Fruit fly (Drosophila melanogaster) whole organism, embryonic: Measurements from ENCODE around the gene CG15877.

Experiments used
- Antp ChIP-seq: fragments of 200-800 bp; sonication (Bioruptor generic); optimal IDR thresholded peaks from 3 replicates; lab custom pipeline; 2016; ENCODE audit warnings: missing biosample characterization, missing genetic modification characterization
- Bdp1 ChIP-seq: fragments of 200-800 bp; sonication (Bioruptor generic); optimal IDR thresholded peaks from 3 replicates; lab custom pipeline; 2016; ENCODE audit warnings: missing biosample characterization, missing genetic modification characterization
- Bteb2 ChIP-seq: fragments of 200-800 bp; sonication (Bioruptor generic); optimal IDR thresholded peaks from 2 replicates; lab custom pipeline; 2016; ENCODE audit warnings: missing biosample characterization, missing genetic modification characterization
- CG11247 ChIP-seq: fragments of 200-800 bp; sonication (Bioruptor generic); IDR thresholded peaks from 2 replicates; pipeline ENCODE4 v1.3.6; 2022; ENCODE audit warnings: missing biosample characterization, missing genetic modification characterization
- CG11456 ChIP-seq: fragments of 200-800 bp; sonication (Bioruptor generic); IDR thresholded peaks from 3 replicates; pipeline ENCODE4 v1.3.6; 2022; ENCODE audit warnings: missing biosample characterization, missing genetic modification characterization
- CG12219 ChIP-seq: fragments of 200-800 bp; sonication (Bioruptor generic); optimal IDR thresholded peaks from 3 replicates; lab custom pipeline; 2018; ENCODE audit warnings: missing biosample characterization, mild to moderate bottlenecking, missing genetic modification characterization
- CG14014 ChIP-seq: fragments of 200-800 bp; sonication (Bioruptor generic); IDR thresholded peaks from 2 replicates; pipeline ENCODE4 v1.3.6; 2022; ENCODE audit warnings: missing biosample characterization, missing genetic modification characterization
- CG14667 ChIP-seq: fragments of 200-800 bp; sonication (Bioruptor generic); IDR thresholded peaks from 2 replicates; pipeline ENCODE4 v1.3.6; 2022; ENCODE audit warnings: missing biosample characterization, missing genetic modification characterization
- CG15269 ChIP-seq: fragments of 200-800 bp; sonication (Bioruptor generic); optimal IDR thresholded peaks from 2 replicates; lab custom pipeline; 2018; ENCODE audit warnings: missing biosample characterization, mild to moderate bottlenecking, missing genetic modification characterization, moderate library complexity
- CG15479 ChIP-seq: fragments of 200-800 bp; sonication (Bioruptor generic); optimal IDR thresholded peaks from 3 replicates; lab custom pipeline; 2019; ENCODE audit warnings: missing biosample characterization, mild to moderate bottlenecking, missing genetic modification characterization, moderate library complexity
- CG15601 ChIP-seq: fragments of 200-800 bp; sonication (Bioruptor generic); optimal IDR thresholded peaks from 3 replicates; lab custom pipeline; 2019; ENCODE audit warnings: missing biosample characterization, mild to moderate bottlenecking, missing genetic modification characterization, moderate library complexity
- CG1603 ChIP-seq: fragments of 200-800 bp; sonication (Bioruptor generic); optimal IDR thresholded peaks from 2 replicates; lab custom pipeline; 2019; ENCODE audit warnings: missing biosample characterization, mild to moderate bottlenecking, missing genetic modification characterization, moderate library complexity
- CG1647 ChIP-seq: fragments of 200-800 bp; sonication (Bioruptor generic); optimal IDR thresholded peaks from 3 replicates; lab custom pipeline; 2016; ENCODE audit warnings: missing biosample characterization, missing genetic modification characterization
- CG16813 ChIP-seq: fragments of 200-800 bp; sonication (Bioruptor generic); IDR thresholded peaks from 3 replicates; pipeline ENCODE4 v1.3.6; 2022; ENCODE audit warnings: missing biosample characterization, missing genetic modification characterization; ENCODE audit not compliant: partially characterized antibody
- CG1792 ChIP-seq: fragments of 200-800 bp; sonication (Bioruptor generic); optimal IDR thresholded peaks from 2 replicates; lab custom pipeline; 2016; ENCODE audit warnings: missing biosample characterization, missing genetic modification characterization
- CG1832 ChIP-seq: fragments of 200-800 bp; sonication (Bioruptor generic); optimal IDR thresholded peaks from 2 replicates; lab custom pipeline; 2017; ENCODE audit warnings: missing biosample characterization, mild to moderate bottlenecking, missing genetic modification characterization, inconsistent platforms
- CG18476 ChIP-seq: fragments of 200-800 bp; sonication (Bioruptor generic); optimal IDR thresholded peaks from 2 replicates; lab custom pipeline; 2016; ENCODE audit warnings: missing biosample characterization, mild to moderate bottlenecking, missing genetic modification characterization
- CG31441 ChIP-seq: fragments of 200-800 bp; sonication (Bioruptor generic); IDR thresholded peaks from 2 replicates; pipeline ENCODE4 v1.3.6; 2022; ENCODE audit warnings: missing biosample characterization, missing genetic modification characterization
- CG42726 ChIP-seq: fragments of 200-800 bp; sonication (Bioruptor generic); IDR thresholded peaks from 2 replicates; pipeline ENCODE4 v1.3.6; 2022; ENCODE audit warnings: missing biosample characterization, missing genetic modification characterization; ENCODE audit not compliant: partially characterized antibody
- CG4404 ChIP-seq: fragments of 200-800 bp; sonication (Bioruptor generic); IDR thresholded peaks from 2 replicates; pipeline ENCODE4 v1.3.6; 2022; ENCODE audit warnings: missing biosample characterization, missing genetic modification characterization
- CG4820 ChIP-seq: fragments of 200-800 bp; sonication (Bioruptor generic); optimal IDR thresholded peaks from 3 replicates; lab custom pipeline; 2016; ENCODE audit warnings: missing biosample characterization, missing genetic modification characterization
- CG6813 ChIP-seq: fragments of 200-800 bp; sonication (Bioruptor generic); optimal IDR thresholded peaks from 2 replicates; lab custom pipeline; 2017; ENCODE audit warnings: missing biosample characterization, missing genetic modification characterization, mild to moderate bottlenecking, moderate library complexity, missing genetic modification reagents
- CG8944 ChIP-seq: fragments of 200-800 bp; sonication (Bioruptor generic); optimal IDR thresholded peaks from 3 replicates; lab custom pipeline; 2016; ENCODE audit warnings: missing biosample characterization, missing genetic modification characterization
- CTCF ChIP-seq: fragments of 200-800 bp; sonication (Bioruptor generic); optimal IDR thresholded peaks from 2 replicates; lab custom pipeline; 2017; ENCODE audit warnings: missing biosample characterization, mild to moderate bottlenecking, missing genetic modification characterization, moderate library complexity
- CrebB ChIP-seq: fragments of 200-800 bp; sonication (Bioruptor generic); optimal IDR thresholded peaks from 3 replicates; lab custom pipeline; 2018; ENCODE audit warnings: missing biosample characterization, mild to moderate bottlenecking, missing genetic modification characterization
- D19B ChIP-seq: fragments of 200-800 bp; sonication (Bioruptor generic); optimal IDR thresholded peaks from 2 replicates; lab custom pipeline; 2017; ENCODE audit warnings: missing biosample characterization, mild to moderate bottlenecking, missing genetic modification characterization
- Eip74EF ChIP-seq, 2 experiments: fragments of 200-800 bp in 1 of 2; fragments of >200 bp in 1 of 2; sonication (Bioruptor generic) in 1 of 2; optimal IDR thresholded peaks; 2 replicates each; lab custom pipeline; 2017 to 2019; ENCODE audit warnings: missing biosample characterization in 2 of 2, missing genetic modification characterization in 2 of 2, mild to moderate bottlenecking in 1 of 2, moderate library complexity in 1 of 2
- HmgZ ChIP-seq: fragments of 200-800 bp; sonication (Bioruptor generic); optimal IDR thresholded peaks from 2 replicates; lab custom pipeline; 2018; ENCODE audit warnings: missing biosample characterization, mild to moderate bottlenecking, missing genetic modification characterization
- Lhr ChIP-seq: fragments of 200-800 bp; sonication (Bioruptor generic); optimal IDR thresholded peaks from 3 replicates; lab custom pipeline; 2017; ENCODE audit warnings: mild to moderate bottlenecking, missing biosample characterization, missing genetic modification reagents, missing genetic modification characterization
- Med ChIP-seq: fragments of 200-800 bp; sonication (Bioruptor generic); peaks from one replicate; lab custom pipeline; 2016; ENCODE audit warnings: missing biosample characterization, missing genetic modification characterization, mild to moderate bottlenecking, inconsistent platforms, moderate library complexity
- Nf-YC ChIP-seq: fragments of 200-800 bp; optimal IDR thresholded peaks from 3 replicates; lab custom pipeline; 2019; ENCODE audit warnings: missing biosample characterization, mild to moderate bottlenecking, missing genetic modification characterization, moderate library complexity
- Opbp ChIP-seq: fragments of 200-800 bp; sonication (Bioruptor generic); IDR thresholded peaks from 3 replicates; pipeline ENCODE4 v1.3.6; 2022; ENCODE audit warnings: missing biosample characterization, missing genetic modification characterization; ENCODE audit not compliant: partially characterized antibody
- Sry-δ ChIP-seq: fragments of 200-800 bp; sonication (Bioruptor generic); optimal IDR thresholded peaks from 2 replicates; lab custom pipeline; 2016; ENCODE audit warnings: missing biosample characterization, missing genetic modification characterization
- bab2 ChIP-seq: fragments of 200-800 bp; sonication (Bioruptor generic); optimal IDR thresholded peaks from 2 replicates; lab custom pipeline; 2016; ENCODE audit warnings: missing biosample characterization, missing genetic modification characterization
- bbx ChIP-seq: fragments of 200-800 bp; sonication (Bioruptor generic); IDR thresholded peaks from 2 replicates; pipeline ENCODE4 v1.3.6; 2022; ENCODE audit warnings: missing biosample characterization, missing genetic modification characterization; ENCODE audit not compliant: partially characterized antibody
- br ChIP-seq: fragments of >200 bp; optimal IDR thresholded peaks from 2 replicates; lab custom pipeline; 2017
- caup ChIP-seq: fragments of 200-800 bp; sonication (Bioruptor generic); optimal IDR thresholded peaks from 3 replicates; lab custom pipeline; 2017; ENCODE audit warnings: missing biosample characterization, mild to moderate bottlenecking, missing genetic modification characterization, moderate library complexity; ENCODE audit not compliant: severe bottlenecking
- chn ChIP-seq: fragments of 200-800 bp; sonication (Bioruptor generic); optimal IDR thresholded peaks from 2 replicates; lab custom pipeline; 2016; ENCODE audit warnings: missing biosample characterization, missing genetic modification characterization
- cwo ChIP-seq: fragments of 200-800 bp; sonication (Bioruptor generic); optimal IDR thresholded peaks from 3 replicates; lab custom pipeline; 2017; ENCODE audit warnings: missing biosample characterization, missing genetic modification characterization, mild to moderate bottlenecking, moderate library complexity, missing genetic modification reagents
- fd96Cb ChIP-seq: fragments of 200-800 bp; sonication (Bioruptor generic); optimal IDR thresholded peaks from 2 replicates; lab custom pipeline; 2018; ENCODE audit warnings: missing biosample characterization, mild to moderate bottlenecking, missing genetic modification characterization, moderate library complexity
- grn ChIP-seq: fragments of 200-800 bp; sonication (Bioruptor generic); optimal IDR thresholded peaks from 3 replicates; lab custom pipeline; 2017; ENCODE audit warnings: missing biosample characterization, missing genetic modification characterization
- hbn ChIP-seq: fragments of 200-800 bp; sonication (Bioruptor generic); IDR thresholded peaks from 2 replicates; pipeline ENCODE4 v1.3.6; 2022; ENCODE audit warnings: missing biosample characterization, missing genetic modification characterization; ENCODE audit not compliant: partially characterized antibody
- luna ChIP-seq: fragments of 200-800 bp; sonication (Bioruptor generic); optimal IDR thresholded peaks from 2 replicates; lab custom pipeline; 2016; ENCODE audit warnings: missing biosample characterization, missing genetic modification characterization
- phol ChIP-seq: fragments of 200-800 bp; sonication (Bioruptor generic); optimal IDR thresholded peaks from 3 replicates; lab custom pipeline; 2018; ENCODE audit warnings: missing biosample characterization, mild to moderate bottlenecking, missing genetic modification characterization, moderate library complexity
- ro ChIP-seq: fragments of 200-800 bp; sonication (Bioruptor generic); IDR thresholded peaks from 2 replicates; pipeline ENCODE4 v1.3.6; 2022; ENCODE audit warnings: missing biosample characterization, missing genetic modification characterization
- schlank ChIP-seq: fragments of 200-800 bp; sonication (Bioruptor generic); optimal IDR thresholded peaks from 2 replicates; lab custom pipeline; 2018; ENCODE audit warnings: missing biosample characterization, mild to moderate bottlenecking, missing genetic modification characterization
- shn ChIP-seq: fragments of 200-800 bp; sonication (Bioruptor generic); optimal IDR thresholded peaks from 3 replicates; lab custom pipeline; 2016; ENCODE audit warnings: missing biosample characterization, missing genetic modification characterization
- so ChIP-seq: fragments of 200-800 bp; sonication (Bioruptor generic); IDR thresholded peaks from 3 replicates; pipeline ENCODE4 v1.3.6; 2022; ENCODE audit warnings: missing biosample characterization, missing genetic modification characterization
- sqz ChIP-seq: fragments of 200-800 bp; sonication (Bioruptor generic); optimal IDR thresholded peaks from 3 replicates; lab custom pipeline; 2018; ENCODE audit warnings: missing biosample characterization, mild to moderate bottlenecking, missing genetic modification characterization
- trem ChIP-seq: fragments of 200-800 bp; optimal IDR thresholded peaks from 3 replicates; lab custom pipeline; 2019; ENCODE audit warnings: missing biosample characterization, mild to moderate bottlenecking, missing genetic modification characterization, moderate library complexity
- unc-4 ChIP-seq: fragments of 200-800 bp; sonication (Bioruptor generic); IDR thresholded peaks from 2 replicates; pipeline ENCODE4 v1.3.6; 2022; ENCODE audit warnings: missing biosample characterization, missing genetic modification characterization; ENCODE audit not compliant: partially characterized antibody
- wdn ChIP-seq: fragments of 200-800 bp; sonication (Bioruptor generic); IDR thresholded peaks from 2 replicates; pipeline ENCODE4 v1.3.6; 2022; ENCODE audit warnings: missing biosample characterization, missing genetic modification characterization

Gene CG15877

dm6 chr3L:2387816-2388215 lies 10.5 kb upstream of the CG15877 start (continued):
- TF ChIP-seq trem (tag; lab: Kevin White, UChicago) (peak; percentile 30), Opbp (GFP tag; lab: Robert Waterston, UW) (no peak), CG14667 (GFP tag; lab: Robert Waterston, UW) (no peak), CG1792 (GFP tag; lab: Kevin White, UChicago) (no peak), grn (GFP tag; lab: Kevin White, UChicago) (no peak), Bteb2 (GFP tag; lab: Kevin White, UChicago) (no peak), CG31441 (GFP tag; lab: Robert Waterston, UW) (0 out of 2 replicates have a peak, but pooled peaks have one; percentile 38), luna (no peak), CG1832 (no peak), wdn (GFP tag; lab: Robert Waterston, UW) (no peak), CG4404 (no peak), fd96Cb (tag; lab: Kevin White, UChicago) (no peak), CG15601 (tag; lab: Kevin White, UChicago) (peak; percentile 19), CG18476 (GFP tag; lab: Kevin White, UChicago) (no peak), schlank (no peak), HmgZ (tag; lab: Kevin White, UChicago) (no peak), chn (GFP tag; lab: Kevin White, UChicago) (no peak), CG15269 (tag; lab: Kevin White, UChicago) (peak; percentile 11), CG42726 (no peak), bbx (GFP tag; lab: Robert Waterston, UW) (no peak), bab2 (no peak), Med (GFP tag; lab: Kevin White, UChicago) (peak; percentile 5), unc-4 (GFP tag; lab: Robert Waterston, UW) (no peak), Nf-YC (tag; lab: Kevin White, UChicago) (peak; percentile 36), Eip74EF (GFP tag; optimal IDR thresholded peaks at IDR 0.05; lab: Kevin White, UChicago) (peak in 1 of 2 experiments; percentile 9), CG11456 (GFP tag; lab: Robert Waterston, UW) (no peak), CG14014 (GFP tag; lab: Robert Waterston, UW) (no peak), sqz (GFP tag; lab: Kevin White, UChicago) (no peak), CG4820 (GFP tag; lab: Kevin White, UChicago) (no peak), ro (GFP tag; lab: Robert Waterston, UW) (no peak), CG16813 (GFP tag; lab: Robert Waterston, UW) (no peak), Lhr (GFP tag; lab: Kevin White, UChicago) (no peak), Antp (no peak), CG12219 (GFP tag; lab: Kevin White, UChicago) (no peak), CG8944 (GFP tag; lab: Kevin White, UChicago) (no peak), hbn (GFP tag; lab: Robert Waterston, UW) (no peak), CTCF (GFP tag; lab: Kevin White, UChicago) (no peak), cwo (GFP tag; lab: Kevin White, UChicago) (no peak), shn (GFP tag; lab: Kevin White, UChicago) (no peak), caup (no peak), CG1603 (tag; lab: Kevin White, UChicago) (no peak), CG6813 (GFP tag; lab: Kevin White, UChicago) (no peak), Sry-δ (GFP tag; lab: Kevin White, UChicago) (no peak), br (lab: Kevin White, UChicago) (no peak), CG1647 (GFP tag; lab: Kevin White, UChicago) (no peak), CG11247 (GFP tag; lab: Robert Waterston, UW) (no peak), CrebB (tag; lab: Kevin White, UChicago) (no peak), so (GFP tag; lab: Robert Waterston, UW) (no peak), Bdp1 (GFP tag; lab: Kevin White, UChicago) (no peak), phol (no peak), CG15479 (no peak), D19B (GFP tag; lab: Kevin White, UChicago) (no peak)
